Worm (Caenorhabditis elegans) whole organism, L2 larva: ENCODE measurements around the gene sad-1.
A peak's percentile ranks its signal among the peaks of the same experiment; 100 is the strongest.

Experiments used
- C34F6.9 ChIP-seq: fragments of 150-350 bp; optimal IDR thresholded peaks from 2 replicates; lab custom pipeline; 2014; ENCODE audit warnings: missing biosample characterization, missing genetic modification characterization
- F13H6.1 ChIP-seq: sonication (generic microtip); optimal IDR thresholded peaks from 2 replicates; lab custom pipeline; 2016; ENCODE audit warnings: missing genetic modification characterization, missing compliant biosample characterization
- R02D3.7 ChIP-seq: fragments of 150-350 bp; optimal IDR thresholded peaks from 2 replicates; lab custom pipeline; 2014; ENCODE audit warnings: missing biosample characterization, missing genetic modification characterization
- Y55F3AM.14 ChIP-seq: fragments of 200-800 bp; sonication (Bioruptor generic); optimal IDR thresholded peaks from 2 replicates; lab custom pipeline; 2018; ENCODE audit warnings: mild to moderate bottlenecking, missing genetic modification characterization, missing compliant biosample characterization
- ZK546.5 ChIP-seq: sonication (generic microtip); optimal IDR thresholded peaks from 2 replicates; lab custom pipeline; 2017; ENCODE audit warnings: missing biosample characterization, missing genetic modification characterization
- alr-1 ChIP-seq: fragments of 150-350 bp; optimal IDR thresholded peaks from 2 replicates; lab custom pipeline; 2014; ENCODE audit warnings: missing biosample characterization, missing genetic modification characterization
- aly-2 ChIP-seq: fragments of 150-350 bp; optimal IDR thresholded peaks from 2 replicates; lab custom pipeline; 2014; ENCODE audit warnings: missing biosample characterization, missing genetic modification characterization
- ama-1 ChIP-seq: fragments of 150-350 bp; optimal IDR thresholded peaks from 2 replicates; lab custom pipeline; 2018; ENCODE audit warnings: inconsistent platforms
- blmp-1 ChIP-seq: sonication (generic microtip); optimal IDR thresholded peaks from 2 replicates; lab custom pipeline; 2017; ENCODE audit warnings: missing genetic modification characterization, mild to moderate bottlenecking, missing compliant biosample characterization, antibody characterized with exemption, moderate library complexity; ENCODE audit not compliant: insufficient read depth
- ceh-16 ChIP-seq: fragments of 150-350 bp; optimal IDR thresholded peaks from 2 replicates; lab custom pipeline; 2014; ENCODE audit warnings: missing biosample characterization, missing genetic modification characterization
- ceh-82 ChIP-seq: fragments of 150-350 bp; optimal IDR thresholded peaks from 2 replicates; lab custom pipeline; 2014; ENCODE audit warnings: missing biosample characterization, missing genetic modification characterization
- crh-2 ChIP-seq: sonication (generic microtip); optimal IDR thresholded peaks from 2 replicates; lab custom pipeline; 2017; ENCODE audit warnings: missing biosample characterization, missing genetic modification characterization
- dmd-4 ChIP-seq: sonication (generic microtip); optimal IDR thresholded peaks from 2 replicates; lab custom pipeline; 2017; ENCODE audit warnings: missing biosample characterization, missing genetic modification characterization
- egl-27 ChIP-seq: sonication (generic microtip); optimal IDR thresholded peaks from 3 replicates; lab custom pipeline; 2017; ENCODE audit warnings: missing biosample characterization, missing genetic modification reagents, missing genetic modification characterization
- elt-1 ChIP-seq: fragments of 150-350 bp; optimal IDR thresholded peaks from 2 replicates; lab custom pipeline; 2014; ENCODE audit warnings: missing biosample characterization, missing genetic modification characterization
- elt-3 ChIP-seq: sonication (generic microtip); optimal IDR thresholded peaks from 2 replicates; lab custom pipeline; 2017; ENCODE audit warnings: missing biosample characterization, missing genetic modification characterization
- fos-1 ChIP-seq: fragments of 150-350 bp; optimal IDR thresholded peaks from 2 replicates; lab custom pipeline; 2014; ENCODE audit warnings: missing biosample characterization, missing genetic modification characterization
- gmeb-1 ChIP-seq: fragments of 150-350 bp; optimal IDR thresholded peaks from 2 replicates; lab custom pipeline; 2014; ENCODE audit warnings: missing biosample characterization, missing genetic modification characterization
- lin-11 ChIP-seq: fragments of 150-350 bp; sonication (generic microtip); optimal IDR thresholded peaks from 2 replicates; lab custom pipeline; 2014; ENCODE audit warnings: missing biosample characterization, missing genetic modification characterization, inconsistent platforms, mixed read lengths
- lin-13 ChIP-seq: fragments of 150-350 bp; optimal IDR thresholded peaks from 2 replicates; lab custom pipeline; 2014; ENCODE audit warnings: missing biosample characterization, missing genetic modification reagents, missing genetic modification characterization
- lin-39 ChIP-seq: fragments of 150-350 bp; optimal IDR thresholded peaks from 2 replicates; lab custom pipeline; 2014; ENCODE audit warnings: missing biosample characterization, missing genetic modification reagents, missing genetic modification characterization
- lsy-2 ChIP-seq, 2 experiments: fragments of 150-350 bp in 1 of 2; sonication (generic microtip) in 1 of 2; optimal IDR thresholded peaks; 2 replicates each; lab custom pipeline; 2014 to 2017; ENCODE audit warnings: missing biosample characterization in 2 of 2, missing genetic modification characterization in 2 of 2
- mab-5 ChIP-seq: fragments of 150-350 bp; optimal IDR thresholded peaks from 2 replicates; lab custom pipeline; 2014; ENCODE audit warnings: missing biosample characterization, missing genetic modification characterization
- mbf-1 ChIP-seq: sonication (generic microtip); optimal IDR thresholded peaks from 2 replicates; lab custom pipeline; 2017; ENCODE audit warnings: missing biosample characterization, missing genetic modification characterization
- mdl-1 ChIP-seq, 2 experiments: fragments of 150-350 bp in 1 of 2; sonication (generic microtip) in 1 of 2; optimal IDR thresholded peaks; 2 replicates each; lab custom pipeline; 2017; ENCODE audit warnings: missing biosample characterization in 2 of 2, missing genetic modification characterization in 2 of 2
- nhr-10 ChIP-seq: sonication (generic microtip); optimal IDR thresholded peaks from 2 replicates; lab custom pipeline; 2017; ENCODE audit warnings: missing biosample characterization, missing genetic modification characterization
- nhr-11 ChIP-seq: fragments of 150-350 bp; optimal IDR thresholded peaks from 2 replicates; lab custom pipeline; 2014; ENCODE audit warnings: missing biosample characterization, missing genetic modification characterization
- nhr-12 ChIP-seq: fragments of 150-350 bp; optimal IDR thresholded peaks from 2 replicates; lab custom pipeline; 2014; ENCODE audit warnings: missing biosample characterization, missing genetic modification characterization
- nhr-129 ChIP-seq: fragments of 150-350 bp; optimal IDR thresholded peaks from 2 replicates; lab custom pipeline; 2014; ENCODE audit warnings: missing biosample characterization, missing genetic modification characterization
- nhr-21 ChIP-seq: fragments of 150-350 bp; optimal IDR thresholded peaks from 2 replicates; lab custom pipeline; 2014; ENCODE audit warnings: missing biosample characterization, missing genetic modification characterization
- nhr-23 ChIP-seq: fragments of 150-350 bp; optimal IDR thresholded peaks from 2 replicates; lab custom pipeline; 2014; ENCODE audit warnings: missing biosample characterization, missing genetic modification reagents, missing genetic modification characterization
- nhr-237 ChIP-seq: fragments of 150-350 bp; optimal IDR thresholded peaks from 2 replicates; lab custom pipeline; 2014; ENCODE audit warnings: missing biosample characterization, missing genetic modification characterization
- nhr-25 ChIP-seq: fragments of 150-350 bp; sonication (generic microtip); optimal IDR thresholded peaks from 3 replicates; lab custom pipeline; 2014; ENCODE audit warnings: missing biosample characterization, missing genetic modification characterization
- nhr-6 ChIP-seq: fragments of 150-350 bp; optimal IDR thresholded peaks from 2 replicates; lab custom pipeline; 2014; ENCODE audit warnings: missing biosample characterization, missing genetic modification characterization
- nhr-77 ChIP-seq: fragments of 150-350 bp; optimal IDR thresholded peaks from 2 replicates; lab custom pipeline; 2014; ENCODE audit warnings: missing biosample characterization, missing genetic modification characterization
- peb-1 ChIP-seq: fragments of 150-350 bp; optimal IDR thresholded peaks from 2 replicates; lab custom pipeline; 2014; ENCODE audit warnings: missing biosample characterization, missing genetic modification characterization
- sem-4 ChIP-seq: fragments of 150-350 bp; optimal IDR thresholded peaks from 2 replicates; lab custom pipeline; 2014; ENCODE audit warnings: missing biosample characterization, missing genetic modification reagents, missing genetic modification characterization
- skn-1 ChIP-seq: sonication (generic microtip); optimal IDR thresholded peaks from 2 replicates; lab custom pipeline; 2017; ENCODE audit warnings: missing biosample characterization, missing genetic modification characterization
- sma-3 ChIP-seq: sonication (generic microtip); optimal IDR thresholded peaks from 2 replicates; lab custom pipeline; 2016; ENCODE audit warnings: missing genetic modification reagents, missing genetic modification characterization, missing compliant biosample characterization
- sma-9 ChIP-seq, 2 experiments: fragments of 150-350 bp in 1 of 2; sonication (generic microtip) in 1 of 2; optimal IDR thresholded peaks; 2 replicates each; lab custom pipeline; 2014 to 2016; ENCODE audit warnings: missing genetic modification characterization in 2 of 2, mild to moderate bottlenecking in 1 of 2, missing biosample characterization in 1 of 2, missing compliant biosample characterization in 1 of 2, missing genetic modification reagents in 1 of 2, moderate library complexity in 1 of 2
- snpc-4 ChIP-seq: fragments of 150-350 bp; optimal IDR thresholded peaks from 2 replicates; lab custom pipeline; 2014; ENCODE audit warnings: missing biosample characterization, missing genetic modification characterization
- unc-39 ChIP-seq: fragments of 150-350 bp; optimal IDR thresholded peaks from 2 replicates; lab custom pipeline; 2014; ENCODE audit warnings: missing biosample characterization, missing genetic modification characterization
- unc-55 ChIP-seq: fragments of 150-350 bp; sonication (generic microtip); optimal IDR thresholded peaks from 3 replicates; lab custom pipeline; 2014; ENCODE audit warnings: missing biosample characterization, missing genetic modification reagents, missing genetic modification characterization
- unc-62 ChIP-seq: fragments of 150-350 bp; optimal IDR thresholded peaks from 2 replicates; lab custom pipeline; 2014; ENCODE audit warnings: missing biosample characterization, missing genetic modification reagents, missing genetic modification characterization
- zag-1 ChIP-seq: fragments of 150-350 bp; optimal IDR thresholded peaks from 2 replicates; lab custom pipeline; 2014; ENCODE audit warnings: missing biosample characterization, missing genetic modification characterization
- ztf-1 ChIP-seq: fragments of 200-800 bp; sonication (Bioruptor generic); conservative IDR thresholded peaks from 2 replicates; pipeline ENCODE4 v1.3.6; 2022; ENCODE audit warnings: missing genetic modification characterization, missing compliant biosample characterization
- ztf-11 ChIP-seq: sonication (generic microtip); optimal IDR thresholded peaks from 2 replicates; lab custom pipeline; 2017; ENCODE audit warnings: missing biosample characterization, missing genetic modification characterization
- ztf-4 ChIP-seq: fragments of 150-350 bp; optimal IDR thresholded peaks from 2 replicates; lab custom pipeline; 2014; ENCODE audit warnings: missing biosample characterization, missing genetic modification characterization

The sad-1 gene

DNA sequence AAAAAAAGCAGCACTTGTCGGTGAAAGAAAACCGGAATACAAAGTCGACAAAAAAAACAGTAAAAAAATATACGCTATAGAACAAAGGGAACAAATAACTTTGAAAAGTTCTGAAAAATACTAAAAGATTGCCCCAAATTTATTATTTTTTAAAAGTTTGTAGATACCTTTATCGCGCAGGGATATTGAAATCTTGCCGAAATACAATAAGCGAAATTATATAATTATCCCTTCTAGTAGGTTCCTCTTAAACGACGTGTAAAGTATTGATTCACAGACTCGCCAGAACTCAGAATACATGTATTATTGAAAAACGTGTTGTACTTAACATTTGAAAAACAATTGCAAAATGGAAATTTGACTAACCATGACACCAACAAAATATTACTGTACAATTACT is 13.9 kb upstream of the sad-1 start:
- TF ChIP-seq egl-27: peak; percentile 91
- peak; percentile 30 to 82 for TF ChIP-seq mdl-1 (tag; optimal IDR thresholded peaks at IDR 0.05; lab: Kevin White, UChicago)
- peak; percentile 78 for TF ChIP-seq dmd-4 (tag; lab: Kevin White, UChicago)
- no peak for TF ChIP-seq elt-1
- TF ChIP-seq ceh-16 (tag; lab: Kevin White, UChicago): peak; percentile 68
- peak; percentile 67 for TF ChIP-seq mbf-1 (tag; lab: Kevin White, UChicago)
- peak; percentile 90 for TF ChIP-seq nhr-10
- TF ChIP-seq unc-39 (tag; lab: Kevin White, UChicago): no peak
- no peak for TF ChIP-seq elt-3
- peak; percentile 88 for TF ChIP-seq F13H6.1 (tag; lab: Kevin White, UChicago)
- peak; percentile 98 for TF ChIP-seq crh-2 (tag; lab: Kevin White, UChicago)
- peak; percentile 90 for TF ChIP-seq gmeb-1 (tag; lab: Kevin White, UChicago)
- peak; percentile 64 for TF ChIP-seq R02D3.7 (tag; lab: Kevin White, UChicago)
- TF ChIP-seq nhr-23 (tag; lab: Kevin White, UChicago): no peak
- peak; percentile 81 for TF ChIP-seq sma-9 (GFP tag; optimal IDR thresholded peaks at IDR 0.05; lab: Kevin White, UChicago)
- no peak for TF ChIP-seq sma-9 (tag; optimal IDR thresholded peaks at IDR 0.05; lab: Kevin White, UChicago)
- peak; percentile 94 for TF ChIP-seq sem-4
- peak; percentile 88 for TF ChIP-seq nhr-237 (tag; lab: Kevin White, UChicago)
- no peak for TF ChIP-seq aly-2 (tag; lab: Kevin White, UChicago)
- peak; percentile 91 for TF ChIP-seq sma-3 (GFP tag; lab: Kevin White, UChicago)
- peak; percentile 83 for TF ChIP-seq snpc-4 (tag; lab: Kevin White, UChicago)
- peak; percentile 40 for TF ChIP-seq ZK546.5 (tag; lab: Kevin White, UChicago)
- TF ChIP-seq ama-1: no peak
- TF ChIP-seq skn-1 (tag; lab: Kevin White, UChicago): peak; percentile 88
- peak; percentile 45 for TF ChIP-seq zag-1
- no peak for TF ChIP-seq ztf-1
- TF ChIP-seq C34F6.9 (tag; lab: Kevin White, UChicago): peak; percentile 96
- peak; percentile 52 for TF ChIP-seq nhr-12
- peak; percentile 86 for TF ChIP-seq mab-5 (tag; lab: Kevin White, UChicago)
- TF ChIP-seq ztf-11: peak; percentile 20
- TF ChIP-seq nhr-6 (tag; lab: Kevin White, UChicago): peak; percentile 93
- peak; percentile 92 for TF ChIP-seq lin-13
- peak; percentile 80 for TF ChIP-seq ztf-4 (tag; lab: Kevin White, UChicago)
- TF ChIP-seq nhr-11: no peak
- TF ChIP-seq nhr-25 (tag; lab: Kevin White, UChicago): peak; percentile 89
- TF ChIP-seq lsy-2 (tag; optimal IDR thresholded peaks at IDR 0.05; lab: Kevin White, UChicago): peak; percentile 85 to 89
- peak; percentile 34 for TF ChIP-seq ceh-82 (tag; lab: Kevin White, UChicago)
- no peak for TF ChIP-seq lin-11 (tag; lab: Kevin White, UChicago)
- no peak for TF ChIP-seq Y55F3AM.14 (GFP tag; lab: Kevin White, UChicago)
- TF ChIP-seq lin-39 (tag; lab: Kevin White, UChicago): no peak
- TF ChIP-seq nhr-21 (tag; lab: Kevin White, UChicago): peak; percentile 96
- peak; percentile 99 for TF ChIP-seq unc-55 (GFP tag; lab: Kevin White, UChicago)
- TF ChIP-seq nhr-129 (tag; lab: Kevin White, UChicago): peak; percentile 95
- TF ChIP-seq nhr-77: peak; percentile 87
- TF ChIP-seq fos-1 (tag; lab: Kevin White, UChicago): peak; percentile 82
- TF ChIP-seq peb-1 (tag; lab: Kevin White, UChicago): no peak
- peak; percentile 33 for TF ChIP-seq blmp-1 (tag; lab: Kevin White, UChicago)
- no peak for TF ChIP-seq alr-1
- peak; percentile 10 for TF ChIP-seq unc-62 (GFP tag; lab: Kevin White, UChicago)
